Worm (Caenorhabditis elegans) whole organism, L2 larva: ENCODE measurements around the gene srh-245.

Source experiments
- aly-2 ChIP-seq: fragments of 150-350 bp; optimal IDR thresholded peaks from 2 replicates; lab custom pipeline; 2014; ENCODE audit warnings: missing biosample characterization, missing genetic modification characterization
- lsy-2 ChIP-seq, 2 experiments: fragments of 150-350 bp in 1 of 2; sonication (generic microtip) in 1 of 2; optimal IDR thresholded peaks; 2 replicates each; lab custom pipeline; 2014 to 2017; ENCODE audit warnings: missing biosample characterization in 2 of 2, missing genetic modification characterization in 2 of 2
- mab-5 ChIP-seq: fragments of 150-350 bp; optimal IDR thresholded peaks from 2 replicates; lab custom pipeline; 2014; ENCODE audit warnings: missing biosample characterization, missing genetic modification characterization
- nhr-23 ChIP-seq: fragments of 150-350 bp; optimal IDR thresholded peaks from 2 replicates; lab custom pipeline; 2014; ENCODE audit warnings: missing biosample characterization, missing genetic modification reagents, missing genetic modification characterization
- peb-1 ChIP-seq: fragments of 150-350 bp; optimal IDR thresholded peaks from 2 replicates; lab custom pipeline; 2014; ENCODE audit warnings: missing biosample characterization, missing genetic modification characterization
- skn-1 ChIP-seq: sonication (generic microtip); optimal IDR thresholded peaks from 2 replicates; lab custom pipeline; 2017; ENCODE audit warnings: missing biosample characterization, missing genetic modification characterization
- unc-55 ChIP-seq: fragments of 150-350 bp; sonication (generic microtip); optimal IDR thresholded peaks from 3 replicates; lab custom pipeline; 2014; ENCODE audit warnings: missing biosample characterization, missing genetic modification reagents, missing genetic modification characterization
- unc-62 ChIP-seq: fragments of 150-350 bp; optimal IDR thresholded peaks from 2 replicates; lab custom pipeline; 2014; ENCODE audit warnings: missing biosample characterization, missing genetic modification reagents, missing genetic modification characterization
- zag-1 ChIP-seq: fragments of 150-350 bp; optimal IDR thresholded peaks from 2 replicates; lab custom pipeline; 2014; ENCODE audit warnings: missing biosample characterization, missing genetic modification characterization

DNA sequence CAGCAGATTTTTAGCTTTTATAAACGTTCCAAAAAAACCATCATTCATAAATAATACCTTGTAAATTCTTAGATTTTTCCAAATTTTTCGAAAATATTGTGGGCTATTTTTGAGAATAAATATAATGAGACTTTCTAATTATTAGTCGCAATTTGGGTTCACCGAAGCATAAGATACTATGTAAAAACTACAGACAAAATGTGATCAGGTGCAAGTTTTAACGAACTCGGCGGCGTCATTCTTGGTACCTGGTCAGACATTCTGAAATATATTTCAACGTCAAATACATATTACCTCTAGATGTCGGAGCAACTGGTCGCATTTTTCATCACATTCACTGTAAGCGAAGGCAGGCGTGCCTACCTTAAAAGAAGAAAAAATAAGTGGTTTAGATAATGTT lies 26.3 kb upstream of the srh-245 start, which contains the start of gene srx-23:
- no peak for TF ChIP-seq aly-2 (tag; lab: Kevin White, UChicago)
- TF ChIP-seq mab-5 (tag; lab: Kevin White, UChicago) = no peak
- TF ChIP-seq peb-1 (tag; lab: Kevin White, UChicago) = no peak
- no peak for TF ChIP-seq nhr-23
- no peak for TF ChIP-seq lsy-2 (tag; optimal IDR thresholded peaks at IDR 0.05; lab: Kevin White, UChicago)
- no peak for TF ChIP-seq unc-55
- TF ChIP-seq unc-62 (GFP tag; lab: Kevin White, UChicago) = no peak
- no peak for TF ChIP-seq zag-1 (tag; lab: Kevin White, UChicago)
- TF ChIP-seq skn-1 = no peak
